Comparison of ENCODE assay signal across 3 fruit fly cellular contexts in the genomic region with DNA sequence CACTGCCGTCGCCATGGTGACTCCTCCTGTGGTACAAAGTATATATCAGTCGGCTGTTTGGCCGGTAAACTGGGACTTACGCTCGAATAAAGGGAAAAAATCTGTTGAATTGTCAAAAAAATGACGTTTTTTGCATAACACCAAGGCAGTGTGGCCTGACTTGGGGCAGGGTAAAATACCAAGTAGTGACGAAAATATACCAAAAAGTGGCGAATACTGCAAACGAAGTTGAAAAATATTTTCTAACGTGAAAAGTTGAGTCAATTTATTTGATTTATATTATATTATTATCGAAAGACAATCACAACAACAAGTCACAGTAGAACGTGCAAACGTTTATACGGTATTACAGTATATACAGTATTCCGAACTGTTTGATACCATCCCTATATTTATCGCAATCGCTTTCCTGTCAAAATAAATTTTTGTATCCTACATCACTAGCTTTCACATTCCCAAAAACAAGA.
TF ChIP-seq lines count a peak whose summit lies in the region.

A gene (minus strand): TSS at position 189 of the 467 bp plus-strand sequence.
A gene (plus strand): TSS at position 417 of the 467 bp plus-strand sequence.

- no peak for TF ChIP-seq CTCF in whole organism, embryonic (GFP tag; optimal IDR thresholded peaks at IDR 0.05; lab: Kevin White, UChicago)

TF ChIP-seq in whole organism, adult, 20 proteins besides CTCF, POLR2A, EP300 and RAD21:
- no peak for TF ChIP-seq Crg-1 (GFP tag; optimal IDR thresholded peaks at IDR 0.05; lab: Kevin White, UChicago)
- peak; percentile 37 for TF ChIP-seq tj (GFP tag; optimal IDR thresholded peaks at IDR 0.05; lab: Kevin White, UChicago)

TF ChIP-seq in whole organism, embryonic, 481 proteins besides CTCF, POLR2A, EP300 and RAD21 (continues in another document):
- TF ChIP-seq YL-1 (GFP tag; optimal IDR thresholded peaks at IDR 0.05; lab: Kevin White, UChicago) (peak; percentile 66), lilli (GFP tag; optimal IDR thresholded peaks at IDR 0.05; lab: Kevin White, UChicago) (no peak), MBD-R2 (GFP tag; IDR thresholded peaks at IDR 0.05; lab: Robert Waterston, UW) (peak; percentile 44; the same call in 1 of the 2 replicates), Dp (GFP tag; optimal IDR thresholded peaks at IDR 0.05; lab: Kevin White, UChicago) (peak; percentile 20), sd (tag; optimal IDR thresholded peaks at IDR 0.05; lab: Kevin White, UChicago) (no peak), CG15269 (tag; optimal IDR thresholded peaks at IDR 0.05; lab: Kevin White, UChicago) (no peak), E2f2 (GFP tag; IDR thresholded peaks at IDR 0.05; lab: Robert Waterston, UW) (0 out of 2 replicates have a peak, but pooled peaks have one; percentile 33), her (GFP tag; optimal IDR thresholded peaks at IDR 0.05; lab: Kevin White, UChicago) (no peak), sqz (GFP tag; optimal IDR thresholded peaks at IDR 0.05; lab: Kevin White, UChicago) (peak; percentile 28), CG33557 (GFP tag; optimal IDR thresholded peaks at IDR 0.05; lab: Kevin White, UChicago) (no peak), trem (tag; optimal IDR thresholded peaks at IDR 0.05; lab: Kevin White, UChicago) (no peak), HmgZ (tag; optimal IDR thresholded peaks at IDR 0.05; lab: Kevin White, UChicago) (no peak), ftz-f1 (GFP tag; optimal IDR thresholded peaks at IDR 0.05; lab: Kevin White, UChicago) (no peak), pzg (GFP tag; optimal IDR thresholded peaks at IDR 0.05; lab: Kevin White, UChicago) (peak; percentile 53), lbe (GFP tag; optimal IDR thresholded peaks at IDR 0.05; lab: Kevin White, UChicago) (no peak), Pdp1 (GFP tag; optimal IDR thresholded peaks at IDR 0.05; lab: Kevin White, UChicago) (peak in 1 of 2 experiments; percentile 96), CG11560 (tag; IDR thresholded peaks at IDR 0.05; lab: Robert Waterston, UW) (no peak), zfh1 (GFP tag; IDR thresholded peaks at IDR 0.05; lab: Robert Waterston, UW) (no peak), Doc3 (GFP tag; IDR thresholded peaks at IDR 0.05; lab: Robert Waterston, UW; ENCODE audit: partially characterized antibody) (no peak), oc (tag; optimal IDR thresholded peaks at IDR 0.05; lab: Kevin White, UChicago) (no peak), CG12155 (GFP tag; optimal IDR thresholded peaks at IDR 0.05; lab: Kevin White, UChicago) (no peak), CG4424 (GFP tag; optimal IDR thresholded peaks at IDR 0.05; lab: Kevin White, UChicago) (no peak), croc (GFP tag; conservative IDR thresholded peaks at IDR 0.05; lab: Robert Waterston, UW) (no peak), ATbp (GFP tag; optimal IDR thresholded peaks at IDR 0.05; lab: Kevin White, UChicago) (no peak), CG18011 (GFP tag; optimal IDR thresholded peaks at IDR 0.05; lab: Kevin White, UChicago) (peak; percentile 87), BEAF-32 (GFP tag; optimal IDR thresholded peaks at IDR 0.05; lab: Kevin White, UChicago) (peak; percentile 46), wor (GFP tag; IDR thresholded peaks at IDR 0.05; lab: Robert Waterston, UW) (no peak), ab (GFP tag; optimal IDR thresholded peaks at IDR 0.05; lab: Kevin White, UChicago) (no peak), tgo (GFP tag; IDR thresholded peaks at IDR 0.05; lab: Robert Waterston, UW) (no peak), CG16815 (GFP tag; optimal IDR thresholded peaks at IDR 0.05; lab: Kevin White, UChicago) (no peak), esg (GFP tag; conservative IDR thresholded peaks at IDR 0.05; lab: Robert Waterston, UW) (no peak), CG8359 (GFP tag; optimal IDR thresholded peaks at IDR 0.05; lab: Kevin White, UChicago; ENCODE audit: borderline replicate concordance) (no peak), stwl (tag; optimal IDR thresholded peaks at IDR 0.05; lab: Kevin White, UChicago) (peak; percentile 7), sisA (GFP tag; IDR thresholded peaks at IDR 0.05; lab: Robert Waterston, UW) (no peak), zf30C (GFP tag; optimal IDR thresholded peaks at IDR 0.05; lab: Kevin White, UChicago) (no peak), CG3838 (GFP tag; optimal IDR thresholded peaks at IDR 0.05; lab: Kevin White, UChicago) (no peak), chif (GFP tag; optimal IDR thresholded peaks at IDR 0.05; lab: Kevin White, UChicago) (no peak), CG2678 (tag; optimal IDR thresholded peaks at IDR 0.05; lab: Kevin White, UChicago) (no peak), CG4820 (GFP tag; optimal IDR thresholded peaks at IDR 0.05; lab: Kevin White, UChicago) (no peak), nom (GFP tag; optimal IDR thresholded peaks at IDR 0.05; lab: Kevin White, UChicago) (no peak), CG10654 (GFP tag; optimal IDR thresholded peaks at IDR 0.05; lab: Kevin White, UChicago) (no peak), Six4 (GFP tag; optimal IDR thresholded peaks at IDR 0.05; lab: Kevin White, UChicago) (no peak)

TF ChIP-seq in whole organism, prepupa, 60 proteins besides CTCF, POLR2A, EP300 and RAD21:
- TF ChIP-seq vri (GFP tag; optimal IDR thresholded peaks at IDR 0.05; lab: Kevin White, UChicago) (peak; percentile 34), svp (GFP tag; lab: Kevin White, UChicago) (peak; percentile 51), ss (GFP tag; optimal IDR thresholded peaks at IDR 0.05; lab: Kevin White, UChicago) (no peak), achi (GFP tag; optimal IDR thresholded peaks at IDR 0.05; lab: Kevin White, UChicago) (peak; percentile 52), CG10669 (GFP tag; optimal IDR thresholded peaks at IDR 0.05; lab: Kevin White, UChicago) (no peak)
